Worm (Caenorhabditis elegans) whole organism, late embryonic: ENCODE measurements around the gene ZK287.9.

ENCODE experiments used
- C38D4.7 ChIP-seq: fragments of 200-800 bp; sonication (Bioruptor generic); optimal IDR thresholded peaks from 2 replicates; lab custom pipeline; 2018; ENCODE audit warnings: mild to moderate bottlenecking, missing genetic modification characterization, moderate library complexity, missing compliant biosample characterization
- F13H6.1 ChIP-seq: sonication (generic microtip); optimal IDR thresholded peaks from 2 replicates; lab custom pipeline; 2016; ENCODE audit warnings: missing genetic modification characterization, missing compliant biosample characterization
- ama-1 ChIP-seq: fragments of 150-350 bp; optimal IDR thresholded peaks from 2 replicates; lab custom pipeline; 2014
- ceh-18 ChIP-seq: sonication (generic microtip); optimal IDR thresholded peaks from 2 replicates; lab custom pipeline; 2016; ENCODE audit warnings: missing genetic modification characterization, missing compliant biosample characterization
- ceh-19 ChIP-seq: fragments of 200-800 bp; sonication (Bioruptor generic); optimal IDR thresholded peaks from 2 replicates; lab custom pipeline; 2018; ENCODE audit warnings: mild to moderate bottlenecking, missing genetic modification characterization, missing compliant biosample characterization
- ceh-2 ChIP-seq: sonication (generic microtip); optimal IDR thresholded peaks from 2 replicates; lab custom pipeline; 2016; ENCODE audit warnings: missing genotype, missing genetic modification characterization, missing compliant biosample characterization
- ceh-24 ChIP-seq: sonication (generic microtip); optimal IDR thresholded peaks from 2 replicates; lab custom pipeline; 2016; ENCODE audit warnings: mild to moderate bottlenecking, missing genetic modification characterization, missing compliant biosample characterization
- ceh-30 ChIP-seq: fragments of 150-350 bp; optimal IDR thresholded peaks from 2 replicates; lab custom pipeline; 2014; ENCODE audit warnings: missing biosample characterization, missing genetic modification characterization
- ceh-45 ChIP-seq: fragments of 200-800 bp; sonication (Bioruptor generic); IDR thresholded peaks from 2 replicates; pipeline ENCODE4 v1.3.6; 2022; ENCODE audit warnings: missing genetic modification reagents, missing genetic modification characterization, missing compliant biosample characterization
- ceh-48 ChIP-seq: sonication (generic microtip); optimal IDR thresholded peaks from 2 replicates; lab custom pipeline; 2016; ENCODE audit warnings: missing genetic modification characterization, inconsistent platforms, missing compliant biosample characterization
- ceh-9 ChIP-seq: sonication (generic microtip); optimal IDR thresholded peaks from 2 replicates; lab custom pipeline; 2016; ENCODE audit warnings: mild to moderate bottlenecking, missing genetic modification characterization, inconsistent platforms, missing compliant biosample characterization
- dmd-4 ChIP-seq: sonication (generic microtip); optimal IDR thresholded peaks from 2 replicates; lab custom pipeline; 2016; ENCODE audit warnings: borderline replicate concordance, missing genetic modification characterization, missing compliant biosample characterization
- elt-4 ChIP-seq: sonication (generic microtip); optimal IDR thresholded peaks from 2 replicates; lab custom pipeline; 2016; ENCODE audit warnings: missing genetic modification characterization, missing compliant biosample characterization
- ets-4 ChIP-seq: sonication (generic microtip); optimal IDR thresholded peaks from 2 replicates; lab custom pipeline; 2016; ENCODE audit warnings: missing genetic modification characterization, missing compliant biosample characterization
- eyg-1 ChIP-seq: sonication (generic microtip); optimal IDR thresholded peaks from 2 replicates; lab custom pipeline; 2016; ENCODE audit warnings: missing genotype, missing genetic modification characterization, missing compliant biosample characterization
- fax-1 ChIP-seq: sonication (generic microtip); optimal IDR thresholded peaks from 2 replicates; lab custom pipeline; 2016; ENCODE audit warnings: missing genotype, missing genetic modification characterization, missing compliant biosample characterization
- fkh-10 ChIP-seq: fragments of 150-350 bp; optimal IDR thresholded peaks from 2 replicates; lab custom pipeline; 2014; ENCODE audit warnings: missing biosample characterization, missing genetic modification reagents, missing genetic modification characterization
- fkh-6 ChIP-seq: sonication (generic microtip); optimal IDR thresholded peaks from 2 replicates; lab custom pipeline; 2016; ENCODE audit warnings: missing genetic modification characterization, missing compliant biosample characterization
- gmeb-2 ChIP-seq: sonication (generic microtip); optimal IDR thresholded peaks from 2 replicates; lab custom pipeline; 2016; ENCODE audit warnings: missing genetic modification characterization, inconsistent platforms, missing compliant biosample characterization
- lim-6 ChIP-seq: sonication (generic microtip); optimal IDR thresholded peaks from 2 replicates; lab custom pipeline; 2016; ENCODE audit warnings: missing genetic modification characterization, missing compliant biosample characterization
- nfya-1 ChIP-seq: sonication (generic microtip); optimal IDR thresholded peaks from 2 replicates; lab custom pipeline; 2017; ENCODE audit warnings: missing genetic modification characterization, mild to moderate bottlenecking, missing compliant biosample characterization, antibody characterized with exemption, moderate library complexity
- nhr-11 ChIP-seq: fragments of 150-350 bp; optimal IDR thresholded peaks from 2 replicates; lab custom pipeline; 2014; ENCODE audit warnings: missing biosample characterization, missing genetic modification characterization
- pqm-1 ChIP-seq: sonication (generic microtip); optimal IDR thresholded peaks from 2 replicates; lab custom pipeline; 2016; ENCODE audit warnings: missing genetic modification characterization, missing compliant biosample characterization
- pros-1 ChIP-seq: fragments of 150-350 bp; optimal IDR thresholded peaks from 2 replicates; lab custom pipeline; 2014; ENCODE audit warnings: missing biosample characterization, missing genetic modification reagents, missing genetic modification characterization
- ref-2 ChIP-seq: sonication (generic microtip); optimal IDR thresholded peaks from 2 replicates; lab custom pipeline; 2016; ENCODE audit warnings: missing genetic modification characterization, missing compliant biosample characterization
- sdc-2 ChIP-seq: sonication (generic microtip); optimal IDR thresholded peaks from 2 replicates; lab custom pipeline; 2016; ENCODE audit warnings: missing genotype, missing genetic modification characterization, missing compliant biosample characterization
- sox-4 ChIP-seq: sonication (generic microtip); optimal IDR thresholded peaks from 2 replicates; lab custom pipeline; 2017; ENCODE audit warnings: mild to moderate bottlenecking, missing genetic modification characterization, inconsistent platforms, missing compliant biosample characterization
- tbx-2 ChIP-seq: sonication (generic microtip); optimal IDR thresholded peaks from 2 replicates; lab custom pipeline; 2016; ENCODE audit warnings: missing genetic modification characterization, missing compliant biosample characterization
- ttx-3 ChIP-seq: sonication (generic microtip); optimal IDR thresholded peaks from 2 replicates; lab custom pipeline; 2016; ENCODE audit warnings: missing genetic modification reagents, missing genetic modification characterization, missing compliant biosample characterization
- unc-3 ChIP-seq, 2 experiments: fragments of 200-800 bp in 1 of 2; sonication (Bioruptor generic) in 1 of 2; sonication (generic microtip) in 1 of 2; conservative IDR thresholded peaks in 1 of 2; optimal IDR thresholded peaks in 1 of 2; 2 replicates each; pipeline versions ENCODE4 v1.3.6 to Lab custom; 2016 to 2022; ENCODE audit warnings: missing compliant biosample characterization in 2 of 2, missing genetic modification characterization in 2 of 2, missing genetic modification reagents in 1 of 2
- unc-86 ChIP-seq: sonication (generic microtip); optimal IDR thresholded peaks from 2 replicates; lab custom pipeline; 2016; ENCODE audit warnings: missing genetic modification characterization, missing compliant biosample characterization
- zip-5 ChIP-seq: sonication (generic microtip); optimal IDR thresholded peaks from 2 replicates; lab custom pipeline; 2016; ENCODE audit warnings: missing genetic modification characterization, missing compliant biosample characterization
- ztf-16 ChIP-seq: sonication (generic microtip); optimal IDR thresholded peaks from 2 replicates; lab custom pipeline; 2017; ENCODE audit warnings: missing genetic modification characterization, missing compliant biosample characterization

Gene ZK287.9

DNA sequence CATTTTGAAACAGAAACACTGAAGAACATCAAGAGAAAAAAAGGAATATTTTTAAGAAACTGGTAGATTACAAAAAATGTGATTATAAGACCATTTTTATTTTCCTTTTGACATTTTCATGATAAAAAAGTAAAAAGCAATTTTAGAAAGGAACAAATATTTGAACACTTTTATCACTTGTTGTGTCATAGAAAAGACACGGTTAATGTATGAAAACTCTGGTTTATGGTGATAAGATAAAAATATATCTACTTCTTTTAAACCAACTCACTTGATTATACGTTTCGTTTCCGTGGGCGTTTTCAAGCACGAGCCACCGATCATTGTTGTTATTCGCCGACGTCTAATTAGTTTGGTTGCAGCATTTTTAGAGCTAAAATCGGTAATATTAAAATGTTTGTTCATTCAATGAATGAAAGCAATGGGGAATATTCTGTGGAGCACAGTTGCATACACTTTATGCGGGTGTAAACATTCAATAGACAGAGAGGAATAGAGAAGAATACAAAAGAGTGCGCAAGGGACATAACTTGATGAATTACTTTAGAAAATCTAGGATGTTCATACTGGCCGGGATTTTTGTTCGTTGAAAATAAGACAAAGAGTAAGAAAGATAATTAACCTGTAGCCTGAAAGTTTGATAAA, 5.8 kb upstream of the ZK287.9 start, which contains the start of gene sulp-8:
sulp-8 (minus strand) TSS at position 469 of the 645 bp plus-strand sequence.
- TF ChIP-seq ceh-45 (GFP tag; lab: Robert Waterston, UW) (no peak), sdc-2 (tag; lab: Kevin White, UChicago) (no peak), nfya-1 (tag; lab: Kevin White, UChicago) (no peak), ceh-9 (no peak), ets-4 (tag; lab: Kevin White, UChicago) (no peak), dmd-4 (no peak), ceh-19 (GFP tag; lab: Kevin White, UChicago) (no peak), fkh-6 (no peak), lim-6 (tag; lab: Kevin White, UChicago) (no peak), ceh-2 (tag; lab: Kevin White, UChicago) (no peak), ceh-30 (tag; lab: Kevin White, UChicago) (no peak)

DNA sequence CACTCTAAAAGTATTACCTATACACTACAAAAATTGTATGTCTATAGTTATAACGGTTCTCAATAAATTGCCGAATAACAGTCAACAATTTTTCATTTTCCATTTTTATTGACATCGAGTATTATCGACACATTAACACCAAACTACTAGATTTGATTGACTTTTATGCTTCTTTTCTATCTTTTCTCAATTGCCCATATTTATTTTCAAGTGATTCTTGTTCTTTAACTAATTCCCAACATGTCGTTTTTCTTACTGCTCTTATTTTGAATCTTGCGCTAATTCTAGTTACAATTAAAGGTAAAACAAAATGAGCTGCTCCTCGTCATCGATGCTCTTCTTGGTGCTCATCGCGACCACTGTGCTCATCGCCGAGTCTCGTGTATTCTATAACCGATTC, 1.2 kb upstream of the ZK287.9 start, which contains the start of gene cthd-1:
cthd-1 (plus strand) TSS at position 301 of the 400 bp plus-strand sequence.
- TF ChIP-seq eyg-1 (no peak), sdc-2 (tag; lab: Kevin White, UChicago) (no peak), pqm-1 (tag; lab: Kevin White, UChicago) (no peak), zip-5 (tag; lab: Kevin White, UChicago) (no peak), lim-6 (tag; lab: Kevin White, UChicago) (no peak)

DNA sequence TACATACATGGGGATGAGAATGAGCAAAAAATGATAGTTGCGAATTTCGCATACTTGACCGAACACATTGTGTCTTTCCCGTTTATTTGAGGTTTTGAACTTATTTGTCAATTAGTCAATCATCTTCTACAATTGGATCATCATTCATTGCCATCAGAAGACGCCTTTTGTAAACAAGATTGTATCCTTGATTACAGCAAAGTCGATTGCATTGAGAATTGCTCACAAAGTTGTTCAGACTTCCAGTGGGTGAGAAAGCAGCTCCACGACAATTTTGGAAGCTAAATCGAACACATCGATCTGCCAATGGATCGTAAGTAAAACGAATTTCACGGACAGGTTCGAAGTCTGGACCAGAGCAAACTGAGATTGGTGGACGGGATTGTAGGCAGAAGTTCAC, 1.1 kb downstream of the ZK287.9 start:
- TF ChIP-seq zip-5 (tag; lab: Kevin White, UChicago) (no peak), tbx-2 (no peak)

ce11 chrV:9685559-9685958, 6.4 kb downstream of the ZK287.9 start, which contains the start of gene ZK287.4:
ZK287.4 (minus strand) TSS chrV:9685659.
- no peak for TF ChIP-seq F13H6.1 (tag; lab: Kevin White, UChicago)
- TF ChIP-seq ztf-16: no peak
- TF ChIP-seq zip-5 (tag; lab: Kevin White, UChicago): no peak
- TF ChIP-seq ceh-48 (tag; lab: Kevin White, UChicago): no peak
- TF ChIP-seq elt-4 (tag; lab: Kevin White, UChicago): no peak
- TF ChIP-seq ref-2 (tag; lab: Kevin White, UChicago): no peak
- TF ChIP-seq fkh-10 (GFP tag; lab: Kevin White, UChicago): no peak
- no peak for TF ChIP-seq ceh-18
- TF ChIP-seq ceh-9: no peak
- TF ChIP-seq sox-4 (tag; lab: Kevin White, UChicago): no peak
- TF ChIP-seq unc-3 (GFP tag; conservative IDR thresholded peaks at IDR 0.05; lab: Robert Waterston, UW): no peak
- TF ChIP-seq unc-3 (tag; optimal IDR thresholded peaks at IDR 0.05; lab: Kevin White, UChicago): no peak

DNA sequence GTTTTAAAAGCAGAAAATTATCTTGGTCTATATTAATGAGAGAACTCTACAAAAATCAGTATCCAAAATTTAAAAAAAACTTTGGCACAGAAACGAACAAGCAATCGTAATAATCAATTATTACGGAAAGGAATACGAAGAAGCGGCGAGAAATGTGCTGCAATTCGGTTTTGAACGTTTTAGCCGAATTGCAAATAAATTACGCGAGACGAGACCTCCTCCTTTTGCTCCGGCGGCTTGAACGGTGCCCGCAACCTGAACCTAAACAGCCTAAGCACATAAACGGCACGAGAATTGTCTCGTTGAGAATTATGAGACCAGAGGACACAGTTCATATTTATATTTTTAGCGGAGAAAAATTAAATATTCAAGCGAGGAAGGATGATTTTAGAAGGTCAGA, 10.2 kb downstream of the ZK287.9 start:
- no peak for TF ChIP-seq gmeb-2
- TF ChIP-seq dmd-4: no peak
- no peak for TF ChIP-seq ceh-48 (tag; lab: Kevin White, UChicago)
- TF ChIP-seq ztf-16: no peak
- TF ChIP-seq fax-1 (tag; lab: Kevin White, UChicago): no peak
- TF ChIP-seq nhr-11: no peak

ce11 chrV:9690099-9690572, 11.0 kb downstream of the ZK287.9 start, which contains the start of gene rbx-1:
rbx-1 (minus strand) TSS chrV:9690522.
- TF ChIP-seq ama-1 (lab: Kevin White, UChicago): no peak
- no peak for TF ChIP-seq ttx-3 (tag; lab: Kevin White, UChicago)
- TF ChIP-seq ceh-48 (tag; lab: Kevin White, UChicago): no peak
- no peak for TF ChIP-seq dmd-4
- TF ChIP-seq zip-5 (tag; lab: Kevin White, UChicago): no peak
- TF ChIP-seq ceh-24 (tag; lab: Kevin White, UChicago): no peak
- TF ChIP-seq C38D4.7 (GFP tag; lab: Kevin White, UChicago): no peak
- no peak for TF ChIP-seq unc-86 (tag; lab: Kevin White, UChicago)
- TF ChIP-seq unc-3 (GFP tag; conservative IDR thresholded peaks at IDR 0.05; lab: Robert Waterston, UW): no peak
- TF ChIP-seq unc-3 (tag; optimal IDR thresholded peaks at IDR 0.05; lab: Kevin White, UChicago): no peak
- no peak for TF ChIP-seq ceh-2 (tag; lab: Kevin White, UChicago)
- no peak for TF ChIP-seq pros-1 (tag; lab: Kevin White, UChicago)
